Worm (Caenorhabditis elegans) whole organism, L2 larva: ENCODE measurements around the gene F31F6.3.

ENCODE experiments used
- R02D3.7 ChIP-seq: fragments of 150-350 bp; optimal IDR thresholded peaks from 2 replicates; lab custom pipeline; 2014; ENCODE audit warnings: missing biosample characterization, missing genetic modification characterization
- Y55F3AM.14 ChIP-seq: fragments of 200-800 bp; sonication (Bioruptor generic); optimal IDR thresholded peaks from 2 replicates; lab custom pipeline; 2018; ENCODE audit warnings: mild to moderate bottlenecking, missing genetic modification characterization, missing compliant biosample characterization
- ZK546.5 ChIP-seq: sonication (generic microtip); optimal IDR thresholded peaks from 2 replicates; lab custom pipeline; 2017; ENCODE audit warnings: missing biosample characterization, missing genetic modification characterization
- aly-2 ChIP-seq: fragments of 150-350 bp; optimal IDR thresholded peaks from 2 replicates; lab custom pipeline; 2014; ENCODE audit warnings: missing biosample characterization, missing genetic modification characterization
- ama-1 ChIP-seq: fragments of 150-350 bp; optimal IDR thresholded peaks from 2 replicates; lab custom pipeline; 2018; ENCODE audit warnings: inconsistent platforms
- ceh-82 ChIP-seq: fragments of 150-350 bp; optimal IDR thresholded peaks from 2 replicates; lab custom pipeline; 2014; ENCODE audit warnings: missing biosample characterization, missing genetic modification characterization
- egl-27 ChIP-seq: sonication (generic microtip); optimal IDR thresholded peaks from 3 replicates; lab custom pipeline; 2017; ENCODE audit warnings: missing biosample characterization, missing genetic modification reagents, missing genetic modification characterization
- elt-1 ChIP-seq: fragments of 150-350 bp; optimal IDR thresholded peaks from 2 replicates; lab custom pipeline; 2014; ENCODE audit warnings: missing biosample characterization, missing genetic modification characterization
- lin-13 ChIP-seq: fragments of 150-350 bp; optimal IDR thresholded peaks from 2 replicates; lab custom pipeline; 2014; ENCODE audit warnings: missing biosample characterization, missing genetic modification reagents, missing genetic modification characterization
- mab-5 ChIP-seq: fragments of 150-350 bp; optimal IDR thresholded peaks from 2 replicates; lab custom pipeline; 2014; ENCODE audit warnings: missing biosample characterization, missing genetic modification characterization
- nhr-6 ChIP-seq: fragments of 150-350 bp; optimal IDR thresholded peaks from 2 replicates; lab custom pipeline; 2014; ENCODE audit warnings: missing biosample characterization, missing genetic modification characterization
- unc-39 ChIP-seq: fragments of 150-350 bp; optimal IDR thresholded peaks from 2 replicates; lab custom pipeline; 2014; ENCODE audit warnings: missing biosample characterization, missing genetic modification characterization
- unc-62 ChIP-seq: fragments of 150-350 bp; optimal IDR thresholded peaks from 2 replicates; lab custom pipeline; 2014; ENCODE audit warnings: missing biosample characterization, missing genetic modification reagents, missing genetic modification characterization
- ztf-11 ChIP-seq: sonication (generic microtip); optimal IDR thresholded peaks from 2 replicates; lab custom pipeline; 2017; ENCODE audit warnings: missing biosample characterization, missing genetic modification characterization

DNA sequence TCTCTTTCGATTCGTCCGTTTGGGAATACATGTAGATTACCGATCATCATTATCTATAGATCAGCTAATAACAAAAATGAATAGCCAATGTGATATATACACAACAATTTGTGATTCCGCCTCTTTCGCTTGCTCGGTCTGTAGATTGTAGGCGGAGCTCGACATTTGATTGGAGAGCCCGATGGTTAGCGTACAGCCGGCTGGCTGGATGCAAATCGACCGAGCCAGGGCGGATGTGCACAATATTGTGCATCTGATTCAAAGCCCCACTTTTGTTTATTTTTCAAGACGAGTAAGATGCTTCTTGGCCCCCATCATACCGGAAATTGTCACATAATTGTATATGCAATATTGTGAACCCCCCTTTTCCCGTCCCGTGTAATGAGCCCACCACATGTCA is 10.9 kb downstream of the F31F6.3 start, which contains the start of gene dmd-4:
- TF ChIP-seq unc-39 = no peak
- TF ChIP-seq Y55F3AM.14 (GFP tag; lab: Kevin White, UChicago) = no peak
- TF ChIP-seq ama-1 (lab: Kevin White, UChicago) = no peak
- no peak for TF ChIP-seq aly-2 (tag; lab: Kevin White, UChicago)
- TF ChIP-seq elt-1 (tag; lab: Kevin White, UChicago) = no peak
- TF ChIP-seq mab-5 (tag; lab: Kevin White, UChicago) = no peak
- no peak for TF ChIP-seq ceh-82
- no peak for TF ChIP-seq unc-62 (GFP tag; lab: Kevin White, UChicago)
- no peak for TF ChIP-seq R02D3.7 (tag; lab: Kevin White, UChicago)
- TF ChIP-seq ZK546.5 (tag; lab: Kevin White, UChicago) = no peak
- TF ChIP-seq lin-13 (GFP tag; lab: Kevin White, UChicago) = no peak
- no peak for TF ChIP-seq nhr-6 (tag; lab: Kevin White, UChicago)
- TF ChIP-seq ztf-11 (tag; lab: Kevin White, UChicago) = no peak
- no peak for TF ChIP-seq egl-27 (tag; lab: Kevin White, UChicago)
